Worm (Caenorhabditis elegans) whole organism, early embryonic: Measurements from ENCODE around the gene R08C7.4.

Source experiments
- ama-1 ChIP-seq: fragments of 150-350 bp; optimal IDR thresholded peaks from 2 replicates; lab custom pipeline; 2014
- ceh-36 ChIP-seq: sonication (generic microtip); optimal IDR thresholded peaks from 2 replicates; lab custom pipeline; 2016; ENCODE audit warnings: missing genetic modification characterization, inconsistent platforms, missing compliant biosample characterization
- ets-7 ChIP-seq: sonication (generic microtip); optimal IDR thresholded peaks from 2 replicates; lab custom pipeline; 2016; ENCODE audit warnings: missing genotype, missing genetic modification characterization, missing compliant biosample characterization
- hmbx-1 ChIP-seq: sonication (generic microtip); optimal IDR thresholded peaks from 2 replicates; lab custom pipeline; 2016; ENCODE audit warnings: mild to moderate bottlenecking, missing genetic modification characterization, missing compliant biosample characterization
- hmg-4 ChIP-seq: fragments of 200-800 bp; sonication (Bioruptor generic); optimal IDR thresholded peaks from 2 replicates; lab custom pipeline; 2018; ENCODE audit warnings: mild to moderate bottlenecking, missing genetic modification characterization, missing compliant biosample characterization
- scrt-1 ChIP-seq: fragments of 200-800 bp; sonication (Bioruptor generic); IDR thresholded peaks from 2 replicates; pipeline ENCODE4 v1.3.6; 2022; ENCODE audit warnings: missing genetic modification characterization, missing compliant biosample characterization
- tbx-11 ChIP-seq: fragments of 200-800 bp; sonication (Bioruptor generic); IDR thresholded peaks from 2 replicates; pipeline ENCODE4 v1.3.6; 2022; ENCODE audit warnings: missing genetic modification characterization, missing compliant biosample characterization
- tra-4 ChIP-seq: sonication (generic microtip); optimal IDR thresholded peaks from 2 replicates; lab custom pipeline; 2017; ENCODE audit warnings: missing genetic modification characterization, missing compliant biosample characterization

- no peak for TF ChIP-seq ama-1 (lab: Kevin White, UChicago)
- no peak for TF ChIP-seq ets-7 (tag; lab: Kevin White, UChicago)
- no peak for TF ChIP-seq tbx-11 (GFP tag; lab: Robert Waterston, UW)
- TF ChIP-seq hmbx-1 (tag; lab: Kevin White, UChicago), result no peak
- no peak for TF ChIP-seq ceh-36 (tag; lab: Kevin White, UChicago)
- no peak for TF ChIP-seq tra-4 (tag; lab: Kevin White, UChicago)
- TF ChIP-seq scrt-1 (GFP tag; lab: Robert Waterston, UW), result no peak
- no peak for TF ChIP-seq hmg-4 (GFP tag; lab: Kevin White, UChicago)
Observed at ce11 chrIV:4478612-4479011, 43.8 kb downstream of the R08C7.4 start.
